Worm (Caenorhabditis elegans) whole organism, L1 larva: ENCODE data around the gene str-73.
"Not testable (repeated sequence)": the region's sequence is repeated elsewhere in the genome, so short reads cannot be mapped to it uniquely, and the experiment has no call there.

Experiments used
- C34B4.2 ChIP-seq: sonication (generic microtip); optimal IDR thresholded peaks from 2 replicates; lab custom pipeline; 2017; ENCODE audit warnings: mild to moderate bottlenecking, missing genetic modification characterization, missing compliant biosample characterization
- Y116A8C.19 ChIP-seq: sonication (generic microtip); optimal IDR thresholded peaks from 2 replicates; lab custom pipeline; 2016; ENCODE audit warnings: missing compliant biosample characterization, missing genetic modification characterization, borderline replicate concordance
- ceh-82 ChIP-seq, 3 experiments: fragments of 150-350 bp in 1 of 3; sonication (generic microtip) in 2 of 3; optimal IDR thresholded peaks; 2 replicates each; lab custom pipeline; 2014 to 2017; ENCODE audit warnings: missing biosample characterization in 3 of 3, missing genetic modification characterization in 3 of 3
- ceh-90 ChIP-seq: sonication (generic microtip); optimal IDR thresholded peaks from 2 replicates; lab custom pipeline; 2016; ENCODE audit warnings: missing genetic modification characterization, missing compliant biosample characterization
- dpl-1 ChIP-seq, 3 experiments: fragments of 150-350 bp in 2 of 3; sonication (generic microtip) in 1 of 3; optimal IDR thresholded peaks; 2 replicates each; lab custom pipeline; 2014 to 2017; ENCODE audit warnings: missing biosample characterization in 3 of 3, missing genetic modification characterization in 3 of 3, missing genetic modification reagents in 3 of 3
- dsc-1 ChIP-seq: sonication (generic microtip); optimal IDR thresholded peaks from 2 replicates; lab custom pipeline; 2016; ENCODE audit warnings: mild to moderate bottlenecking, missing genetic modification characterization, missing compliant biosample characterization
- efl-1 ChIP-seq, 4 experiments: fragments of 150-350 bp; optimal IDR thresholded peaks in 3 of 4; peaks in 1 of 4; 1 replicate in 1 of 4; 2 replicates in 3 of 4; lab custom pipeline; 2014; ENCODE audit warnings: missing biosample characterization in 2 of 4, missing genetic modification characterization in 2 of 4, missing genetic modification reagents in 2 of 4
- egl-13 ChIP-seq: sonication (generic microtip); optimal IDR thresholded peaks from 2 replicates; lab custom pipeline; 2016; ENCODE audit warnings: missing genotype, missing genetic modification reagents, missing genetic modification characterization, missing compliant biosample characterization
- elt-2 ChIP-seq: sonication (generic microtip); optimal IDR thresholded peaks from 2 replicates; lab custom pipeline; 2016; ENCODE audit warnings: missing genetic modification characterization, mild to moderate bottlenecking, inconsistent platforms, missing compliant biosample characterization, missing genetic modification reagents
- elt-3 ChIP-seq, 6 experiments: fragments of 150-350 bp in 1 of 6; sonication (generic microtip); optimal IDR thresholded peaks; 2 replicates each; lab custom pipeline; 2017 to 2018; ENCODE audit warnings: missing biosample characterization in 6 of 6, missing genetic modification characterization in 6 of 6, inconsistent platforms in 1 of 6
- fkh-10 ChIP-seq: sonication (generic microtip); optimal IDR thresholded peaks from 2 replicates; lab custom pipeline; 2017; ENCODE audit warnings: missing biosample characterization, missing genetic modification reagents, missing genetic modification characterization
- grh-1 ChIP-seq: fragments of 200-800 bp; sonication (Bioruptor generic); IDR thresholded peaks from 2 replicates; pipeline ENCODE4 v1.3.6; 2022; ENCODE audit warnings: missing genetic modification reagents, missing genetic modification characterization, missing compliant biosample characterization
- hlh-4 ChIP-seq: sonication (generic microtip); optimal IDR thresholded peaks from 2 replicates; lab custom pipeline; 2016; ENCODE audit warnings: mild to moderate bottlenecking, missing genetic modification characterization, missing compliant biosample characterization
- hpl-2 ChIP-seq: fragments of 150-350 bp; optimal IDR thresholded peaks from 2 replicates; lab custom pipeline; 2014; ENCODE audit warnings: missing biosample characterization, missing genetic modification reagents, missing genetic modification characterization
- lin-14 ChIP-seq: fragments of 200-800 bp; sonication (Bioruptor generic); optimal IDR thresholded peaks from 2 replicates; lab custom pipeline; 2018; ENCODE audit warnings: mild to moderate bottlenecking, missing genetic modification characterization, moderate library complexity, missing compliant biosample characterization
- lin-15B ChIP-seq: fragments of 150-350 bp; sonication (generic microtip); optimal IDR thresholded peaks from 3 replicates; lab custom pipeline; 2014; ENCODE audit warnings: missing biosample characterization, missing genetic modification characterization
- lin-35 ChIP-seq, 2 experiments: fragments of 150-350 bp; optimal IDR thresholded peaks; 2 replicates each; lab custom pipeline; 2014; ENCODE audit warnings: missing biosample characterization in 2 of 2, missing genetic modification characterization in 2 of 2, missing genetic modification reagents in 2 of 2
- mef-2 ChIP-seq: fragments of 150-350 bp; optimal IDR thresholded peaks from 2 replicates; lab custom pipeline; 2014; ENCODE audit warnings: missing biosample characterization, missing genetic modification characterization
- nhr-20 ChIP-seq: sonication (generic microtip); optimal IDR thresholded peaks from 2 replicates; lab custom pipeline; 2016; ENCODE audit warnings: mild to moderate bottlenecking, missing genetic modification characterization, missing compliant biosample characterization
- nhr-28 ChIP-seq: fragments of 150-350 bp; optimal IDR thresholded peaks from 2 replicates; lab custom pipeline; 2014; ENCODE audit warnings: missing biosample characterization, missing genetic modification characterization
- nhr-47 ChIP-seq: sonication (generic microtip); optimal IDR thresholded peaks from 2 replicates; lab custom pipeline; 2016; ENCODE audit warnings: mild to moderate bottlenecking, missing genetic modification characterization, moderate library complexity, missing compliant biosample characterization
- nhr-71 ChIP-seq: sonication (generic microtip); optimal IDR thresholded peaks from 2 replicates; lab custom pipeline; 2016; ENCODE audit warnings: mild to moderate bottlenecking, missing genetic modification characterization, moderate library complexity, missing compliant biosample characterization
- nhr-85 ChIP-seq: sonication (generic microtip); peaks from one replicate; lab custom pipeline; 2016; ENCODE audit warnings: missing genetic modification characterization, inconsistent platforms, missing compliant biosample characterization
- nhr-90 ChIP-seq: sonication (generic microtip); optimal IDR thresholded peaks from 2 replicates; lab custom pipeline; 2016; ENCODE audit warnings: mild to moderate bottlenecking, missing genetic modification characterization, missing compliant biosample characterization; ENCODE audit not compliant: poor library complexity
- pqm-1 ChIP-seq: sonication (generic microtip); optimal IDR thresholded peaks from 3 replicates; lab custom pipeline; 2017; ENCODE audit warnings: missing biosample characterization, missing genetic modification characterization
- skn-1 ChIP-seq: fragments of 150-350 bp; optimal IDR thresholded peaks from 2 replicates; lab custom pipeline; 2014; ENCODE audit warnings: missing biosample characterization, missing genetic modification characterization
- snu-23 ChIP-seq: sonication (generic microtip); optimal IDR thresholded peaks from 2 replicates; lab custom pipeline; 2016; ENCODE audit warnings: missing genetic modification characterization, missing compliant biosample characterization
- sptf-1 ChIP-seq: fragments of 150-350 bp; optimal IDR thresholded peaks from 2 replicates; lab custom pipeline; 2014; ENCODE audit warnings: missing biosample characterization, missing genetic modification characterization
- swsn-7 ChIP-seq: sonication (generic microtip); optimal IDR thresholded peaks from 2 replicates; lab custom pipeline; 2016; ENCODE audit warnings: missing genetic modification characterization, missing compliant biosample characterization
- tbx-2 ChIP-seq: sonication (generic microtip); optimal IDR thresholded peaks from 2 replicates; lab custom pipeline; 2016; ENCODE audit warnings: missing genetic modification characterization, missing compliant biosample characterization
- unc-86 ChIP-seq: sonication (generic microtip); optimal IDR thresholded peaks from 2 replicates; lab custom pipeline; 2016; ENCODE audit warnings: missing genetic modification characterization, missing compliant biosample characterization
- unc-98 ChIP-seq: fragments of 200-800 bp; sonication (Bioruptor generic); IDR thresholded peaks from 2 replicates; pipeline ENCODE4 v1.3.6; 2022; ENCODE audit warnings: missing genetic modification characterization, missing compliant biosample characterization
- xbp-1 ChIP-seq: sonication (generic microtip); optimal IDR thresholded peaks from 2 replicates; lab custom pipeline; 2016; ENCODE audit warnings: missing genetic modification characterization, missing compliant biosample characterization
- zip-4 ChIP-seq: fragments of 200-800 bp; sonication (Bioruptor generic); optimal IDR thresholded peaks from 2 replicates; lab custom pipeline; 2018; ENCODE audit warnings: mild to moderate bottlenecking, missing genetic modification characterization, moderate library complexity, missing compliant biosample characterization

Gene str-73

DNA sequence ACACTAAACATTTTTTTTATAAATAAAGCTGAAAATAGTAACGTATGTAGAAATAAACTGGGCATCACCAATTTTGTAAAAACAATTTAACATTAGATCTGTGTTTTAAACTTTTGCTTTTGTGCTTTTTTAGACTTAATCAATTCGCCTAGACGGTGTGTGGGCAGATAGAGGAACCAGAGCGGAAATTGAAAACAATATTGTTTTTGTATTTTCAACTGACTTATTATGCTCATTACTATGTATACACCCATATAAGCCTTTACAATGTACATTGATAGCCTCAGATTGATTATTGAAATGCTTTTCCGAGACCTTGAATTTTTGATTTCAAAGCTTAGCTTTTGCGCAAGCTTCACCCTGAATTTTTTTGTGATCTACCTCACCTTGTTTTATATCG, at the start of gene str-73:
Gene str-73, plus strand, starts transcription at position 301 of the 400 bp plus-strand sequence.
- TF ChIP-seq mef-2 (no peak), ceh-90 (tag; lab: Kevin White, UChicago) (no peak), unc-98 (GFP tag; lab: Robert Waterston, UW) (no peak), lin-14 (GFP tag; lab: Kevin White, UChicago) (no peak)

DNA sequence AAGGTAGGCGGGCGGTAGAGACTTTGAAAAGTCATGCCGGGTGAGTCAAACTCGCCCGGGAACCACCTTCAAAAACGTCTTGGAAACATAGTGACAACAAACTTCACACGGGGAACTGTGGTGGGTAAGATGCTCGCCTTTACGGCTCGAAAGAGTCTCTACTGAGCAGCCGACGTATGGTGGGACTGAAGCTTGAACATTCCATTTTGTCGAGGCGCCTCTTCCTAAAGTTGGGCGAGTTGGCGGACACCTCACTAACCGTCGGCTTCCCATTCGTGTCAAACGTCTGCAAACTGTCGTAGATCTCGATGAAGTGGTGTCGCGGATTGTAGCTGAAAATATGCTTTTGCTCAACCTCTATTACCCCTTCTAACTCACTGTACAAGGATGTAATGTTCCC, 47.1 kb upstream of the str-73 start:
- TF ChIP-seq efl-1 (optimal IDR thresholded peaks at IDR 0.05; lab: Kevin White, UChicago) (no peak), efl-1 (GFP tag; optimal IDR thresholded peaks at IDR 0.05 in 1 of 2; lab: Kevin White, UChicago) (peak in 1 of 2 experiments; percentile 58), xbp-1 (tag; lab: Kevin White, UChicago) (no peak), zip-4 (no peak), dsc-1 (tag; lab: Kevin White, UChicago) (no peak)
- TF ChIP-seq, all 84 proteins: peak for 1

DNA sequence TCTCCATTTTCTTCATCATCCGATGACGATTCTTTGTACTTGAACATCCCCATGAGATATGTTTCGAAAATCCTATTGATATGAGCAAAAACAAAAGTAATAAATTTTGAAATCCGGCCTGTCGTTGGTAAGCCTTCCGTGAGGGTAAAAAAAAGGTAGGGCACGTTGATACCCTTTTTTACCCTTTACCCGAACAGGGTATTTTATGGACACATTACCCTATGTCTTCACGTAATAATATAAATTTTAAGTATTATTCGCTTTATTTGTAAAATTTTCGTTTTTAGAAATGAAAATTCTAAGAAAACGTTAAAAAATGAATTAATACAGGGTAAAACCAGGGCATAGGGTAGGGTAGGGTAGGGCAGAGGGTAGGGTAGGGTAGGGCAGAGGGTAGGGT, 46.3 kb upstream of the str-73 start, which contains the start of gene F13A7.7:
Gene F13A7.7, minus strand, starts transcription at position 101 of the 400 bp plus-strand sequence.
- not testable (repeated sequence) for TF ChIP-seq dpl-1 (GFP tag; optimal IDR thresholded peaks at IDR 0.05; lab: Kevin White, UChicago); tbx-2 (tag; lab: Kevin White, UChicago); unc-86 (tag; lab: Kevin White, UChicago)

ce11 chrV:16388268-16388667, 41.8 kb upstream of the str-73 start, which contains the start of gene sri-65:
TSS of gene sri-65 (minus strand) at chrV:16388368.
- TF ChIP-seq hlh-4 (tag; lab: Kevin White, UChicago) (peak; percentile 88), grh-1 (GFP tag; lab: Robert Waterston, UW) (no peak)

- TF ChIP-seq dsc-1 (tag; lab: Kevin White, UChicago) (no peak), lin-35 (GFP tag; optimal IDR thresholded peaks at IDR 0.05; lab: Kevin White, UChicago) (peak in 1 of 2 experiments; percentile 28), elt-2 (tag; lab: Kevin White, UChicago) (peak; percentile 4), nhr-20 (tag; lab: Kevin White, UChicago) (peak; percentile 75)
Measured at ce11 chrV:16390655-16391054, 39.4 kb upstream of the str-73 start, which contains the start of gene gst-44. TSS of gene gst-44 (plus strand) at chrV:16390891.

ce11 chrV:16393728-16394127, 36.3 kb upstream of the str-73 start, which contains the start of gene srd-63:
TSS of gene srd-63 (minus strand) at chrV:16393828.
- TF ChIP-seq pqm-1 (tag; lab: Kevin White, UChicago) (no peak), nhr-28 (no peak), egl-13 (tag; lab: Kevin White, UChicago) (no peak), hpl-2 (GFP tag; lab: Kevin White, UChicago) (no peak), Y116A8C.19 (tag; lab: Kevin White, UChicago) (no peak), grh-1 (GFP tag; lab: Robert Waterston, UW) (no peak), lin-15B (tag; lab: Kevin White, UChicago) (no peak), C34B4.2 (tag; lab: Kevin White, UChicago) (no peak)

DNA sequence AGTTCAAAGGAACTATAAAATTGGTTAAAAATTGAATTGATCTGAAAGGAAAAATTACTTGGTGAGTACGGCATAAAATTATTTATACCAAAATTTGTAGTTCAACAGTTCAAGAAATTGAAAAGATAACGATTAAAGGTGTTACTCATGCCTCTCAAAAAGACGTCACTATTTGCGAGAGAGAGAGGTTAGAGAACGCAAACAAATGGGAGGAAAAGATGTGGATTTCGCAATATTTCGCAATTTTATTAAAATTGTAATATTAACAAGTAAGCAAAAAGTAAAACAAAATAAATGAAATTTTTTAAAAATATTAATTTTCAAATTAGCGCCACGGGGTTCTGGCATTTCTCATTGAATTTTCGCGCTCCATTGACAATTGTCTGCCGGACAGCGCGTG, 34.9 kb upstream of the str-73 start, which contains the start of gene F13A7.11:
Gene F13A7.11, minus strand, starts transcription at position 174 of the 400 bp plus-strand sequence.
- TF ChIP-seq swsn-7 (no peak), C34B4.2 (tag; lab: Kevin White, UChicago) (no peak), nhr-90 (tag; lab: Kevin White, UChicago) (peak; percentile 19), nhr-47 (tag; lab: Kevin White, UChicago) (peak; percentile 17), nhr-20 (tag; lab: Kevin White, UChicago) (no peak), efl-1 (optimal IDR thresholded peaks at IDR 0.05; lab: Kevin White, UChicago) (peak; percentile 7 to 25), efl-1 (GFP tag; optimal IDR thresholded peaks at IDR 0.05 in 1 of 2; lab: Kevin White, UChicago) (peak; percentile 10 to 82), elt-3 (tag; optimal IDR thresholded peaks at IDR 0.05; lab: Kevin White, UChicago) (peak in 1 of 6 experiments; percentile 28), fkh-10 (GFP tag; lab: Kevin White, UChicago) (no peak), nhr-71 (tag; lab: Kevin White, UChicago) (peak; percentile 40), elt-2 (tag; lab: Kevin White, UChicago) (peak; percentile 46), ceh-82 (tag; optimal IDR thresholded peaks at IDR 0.05; lab: Kevin White, UChicago) (peak in 1 of 3 experiments; percentile 16), dpl-1 (GFP tag; optimal IDR thresholded peaks at IDR 0.05; lab: Kevin White, UChicago) (peak in 2 of 3 experiments; percentile 4 to 17), lin-35 (GFP tag; optimal IDR thresholded peaks at IDR 0.05; lab: Kevin White, UChicago) (peak in 1 of 2 experiments; percentile 1), nhr-85 (tag; lab: Kevin White, UChicago) (peak; percentile 66), snu-23 (GFP tag; lab: Kevin White, UChicago) (no peak), skn-1 (tag; lab: Kevin White, UChicago) (peak; percentile 81), sptf-1 (tag; lab: Kevin White, UChicago) (no peak), zip-4 (peak; percentile 99)
- TF ChIP-seq, all 84 proteins: peak for 12
